1 fruit fly cellular context compared by ENCODE assay signal in the genomic region with DNA sequence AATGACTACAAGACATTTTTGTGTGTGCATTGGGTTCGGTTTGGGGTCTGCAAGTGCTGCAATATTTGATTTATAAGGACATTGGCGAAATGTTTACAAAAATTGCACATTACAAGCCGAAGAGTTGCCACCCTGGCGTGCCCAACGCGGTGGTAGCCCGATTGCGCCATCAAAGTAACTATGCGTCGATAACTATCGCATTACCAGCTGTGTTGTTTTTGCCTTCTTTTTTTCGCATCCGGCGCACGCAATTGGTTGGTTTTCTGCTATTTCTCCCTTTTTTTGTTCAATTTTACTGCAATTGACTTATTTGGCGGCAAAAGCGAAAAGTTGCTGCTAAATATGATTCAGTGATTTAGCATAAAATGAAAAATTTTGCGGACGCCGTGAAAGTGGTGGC.
TF ChIP-seq lines count a peak whose summit lies in the region.

A gene (plus strand): TSS at position 220 of the 400 bp plus-strand sequence.

TF ChIP-seq in whole organism, embryonic, 481 proteins besides CTCF, POLR2A, EP300 and RAD21 (continued from another document and continues in another):
- TF ChIP-seq CG17829 (tag; optimal IDR thresholded peaks at IDR 0.05; lab: Kevin White, UChicago) (peak; percentile 24), pfk (GFP tag; optimal IDR thresholded peaks at IDR 0.05; lab: Kevin White, UChicago) (peak; percentile 63), nau (GFP tag; optimal IDR thresholded peaks at IDR 0.05; lab: Kevin White, UChicago) (peak; percentile 53), Stat92E (GFP tag; optimal IDR thresholded peaks at IDR 0.05; lab: Kevin White, UChicago) (no peak), Opbp (GFP tag; IDR thresholded peaks at IDR 0.05; lab: Robert Waterston, UW; ENCODE audit: partially characterized antibody) (peak; percentile 78), her (GFP tag; optimal IDR thresholded peaks at IDR 0.05; lab: Kevin White, UChicago) (peak; percentile 63), CG8290 (GFP tag; optimal IDR thresholded peaks at IDR 0.05; lab: Kevin White, UChicago) (peak; percentile 15), CG8290 (tag; optimal IDR thresholded peaks at IDR 0.05; lab: Kevin White, UChicago) (peak in 1 of 2 experiments; percentile 88), hkb (optimal IDR thresholded peaks at IDR 0.05; lab: Kevin White, UChicago) (peak; percentile 36), hkb (GFP tag; IDR thresholded peaks at IDR 0.05; lab: Robert Waterston, UW) (peak; percentile 71), CG8765 (GFP tag; IDR thresholded peaks at IDR 0.05; lab: Robert Waterston, UW) (no peak; the same call in 1 of the 2 replicates), CG31441 (GFP tag; IDR thresholded peaks at IDR 0.05; lab: Robert Waterston, UW) (0 out of 2 replicates have a peak, but pooled peaks have one; percentile 27), CG34422 (GFP tag; IDR thresholded peaks at IDR 0.05; lab: Robert Waterston, UW) (peak; percentile 86), nom (GFP tag; optimal IDR thresholded peaks at IDR 0.05; lab: Kevin White, UChicago) (peak; percentile 73), GATAe (GFP tag; conservative IDR thresholded peaks at IDR 0.05; lab: Robert Waterston, UW) (no peak), Meics (GFP tag; optimal IDR thresholded peaks at IDR 0.05; lab: Kevin White, UChicago) (peak; percentile 85), CG33213 (GFP tag; optimal IDR thresholded peaks at IDR 0.05; lab: Kevin White, UChicago) (peak; percentile 66), Dbx (GFP tag; IDR thresholded peaks at IDR 0.05; lab: Robert Waterston, UW) (peak; percentile 68), CG12104 (GFP tag; optimal IDR thresholded peaks at IDR 0.05; lab: Kevin White, UChicago) (no peak), ERR (GFP tag; optimal IDR thresholded peaks at IDR 0.05; lab: Kevin White, UChicago) (peak; percentile 19), sob (GFP tag; IDR thresholded peaks at IDR 0.05; lab: Robert Waterston, UW) (peak; percentile 80), CG14965 (GFP tag; optimal IDR thresholded peaks at IDR 0.05; lab: Kevin White, UChicago; ENCODE audit: borderline replicate concordance) (no peak), Dll (GFP tag; IDR thresholded peaks at IDR 0.05; lab: Robert Waterston, UW; ENCODE audit: partially characterized antibody) (peak; percentile 70), CG4617 (GFP tag; optimal IDR thresholded peaks at IDR 0.05; lab: Kevin White, UChicago; ENCODE audit: borderline replicate concordance) (peak; percentile 37), Hsf (GFP tag; optimal IDR thresholded peaks at IDR 0.05; lab: Kevin White, UChicago) (peak; percentile 70), Ada2b (GFP tag; IDR thresholded peaks at IDR 0.05; lab: Robert Waterston, UW) (peak; percentile 47; the same call in 1 of the 2 replicates), Atf6 (GFP tag; IDR thresholded peaks at IDR 0.05; lab: Robert Waterston, UW) (peak; percentile 64), CG2129 (GFP tag; IDR thresholded peaks at IDR 0.05; lab: Robert Waterston, UW; ENCODE audit: partially characterized antibody) (peak; percentile 32), Asciz (GFP tag; optimal IDR thresholded peaks at IDR 0.05; lab: Kevin White, UChicago) (peak; percentile 39), unpg (GFP tag; optimal IDR thresholded peaks at IDR 0.05; lab: Kevin White, UChicago) (peak; percentile 51), ttk (GFP tag; IDR thresholded peaks at IDR 0.05; lab: Robert Waterston, UW) (0 out of 2 replicates have a peak, but pooled peaks have one; percentile 40), bowl (GFP tag; IDR thresholded peaks at IDR 0.05; lab: Robert Waterston, UW) (no peak), ems (GFP tag; optimal IDR thresholded peaks at IDR 0.05; lab: Kevin White, UChicago) (peak; percentile 41), Usf (GFP tag; optimal IDR thresholded peaks at IDR 0.05; lab: Kevin White, UChicago) (no peak), fd64A (GFP tag; optimal IDR thresholded peaks at IDR 0.05; lab: Kevin White, UChicago) (peak; percentile 33), MTF-1 (GFP tag; optimal IDR thresholded peaks at IDR 0.05; lab: Kevin White, UChicago; ENCODE audit: borderline replicate concordance) (peak; percentile 65), D19B (GFP tag; optimal IDR thresholded peaks at IDR 0.05; lab: Kevin White, UChicago) (peak; percentile 39), Ptx1 (GFP tag; IDR thresholded peaks at IDR 0.05; lab: Robert Waterston, UW) (peak; percentile 53), da (GFP tag; optimal IDR thresholded peaks at IDR 0.05; lab: Kevin White, UChicago) (peak; percentile 48), CG2889 (GFP tag; IDR thresholded peaks at IDR 0.05; lab: Robert Waterston, UW) (peak; percentile 53; the same call in 1 of the 3 replicates), CG15514 (GFP tag; optimal IDR thresholded peaks at IDR 0.05; lab: Kevin White, UChicago) (peak; percentile 79), HmgZ (tag; optimal IDR thresholded peaks at IDR 0.05; lab: Kevin White, UChicago) (peak; percentile 62), Ssrp (tag; optimal IDR thresholded peaks at IDR 0.05; lab: Kevin White, UChicago) (no peak), abd-A (tag; optimal IDR thresholded peaks at IDR 0.05; lab: Kevin White, UChicago) (no peak), al (GFP tag; IDR thresholded peaks at IDR 0.05; lab: Robert Waterston, UW) (peak; percentile 38; the same call in 1 of the 2 replicates), CG1602 (GFP tag; optimal IDR thresholded peaks at IDR 0.05; lab: Kevin White, UChicago) (no peak), maf-S (GFP tag; optimal IDR thresholded peaks at IDR 0.05; lab: Kevin White, UChicago) (peak; percentile 30), BtbVII (GFP tag; optimal IDR thresholded peaks at IDR 0.05; lab: Kevin White, UChicago) (peak; percentile 61), en (GFP tag; optimal IDR thresholded peaks at IDR 0.05; lab: Kevin White, UChicago) (no peak), ash1 (GFP tag; optimal IDR thresholded peaks at IDR 0.05; lab: Kevin White, UChicago) (peak; percentile 59), dm (GFP tag; optimal IDR thresholded peaks at IDR 0.05; lab: Kevin White, UChicago) (peak; percentile 80), ap (GFP tag; IDR thresholded peaks at IDR 0.05; lab: Robert Waterston, UW) (no peak; the same call in 1 of the 2 replicates), NfI (GFP tag; optimal IDR thresholded peaks at IDR 0.05; lab: Kevin White, UChicago) (peak; percentile 85), tll (GFP tag; optimal IDR thresholded peaks at IDR 0.05; lab: Kevin White, UChicago) (no peak), CG3726 (GFP tag; IDR thresholded peaks at IDR 0.05; lab: Robert Waterston, UW) (no peak), sr (GFP tag; IDR thresholded peaks at IDR 0.05; lab: Robert Waterston, UW) (peak; percentile 67), klu (GFP tag; IDR thresholded peaks at IDR 0.05; lab: Robert Waterston, UW) (peak; percentile 23; the same call in 1 of the 2 replicates), CG1024 (GFP tag; IDR thresholded peaks at IDR 0.05; lab: Robert Waterston, UW) (no peak), Blimp-1 (GFP tag; optimal IDR thresholded peaks at IDR 0.05; lab: Kevin White, UChicago) (no peak), br (optimal IDR thresholded peaks at IDR 0.05; lab: Kevin White, UChicago) (no peak), inv (GFP tag; IDR thresholded peaks at IDR 0.05; lab: Robert Waterston, UW; ENCODE audit: partially characterized antibody) (peak; percentile 67), CG11085 (GFP tag; IDR thresholded peaks at IDR 0.05; lab: Robert Waterston, UW) (peak; percentile 68), vvl (GFP tag; IDR thresholded peaks at IDR 0.05; lab: Robert Waterston, UW) (peak; percentile 79), Sry-β (GFP tag; optimal IDR thresholded peaks at IDR 0.05; lab: Kevin White, UChicago) (no peak), Trl (optimal IDR thresholded peaks at IDR 0.05; lab: Kevin White, UChicago) (no peak), Trl (GFP tag; optimal IDR thresholded peaks at IDR 0.05; lab: Kevin White, UChicago) (peak; percentile 69), z (GFP tag; IDR thresholded peaks at IDR 0.05; lab: Robert Waterston, UW) (no peak), org-1 (GFP tag; optimal IDR thresholded peaks at IDR 0.05; lab: Kevin White, UChicago) (no peak), caup (GFP tag; optimal IDR thresholded peaks at IDR 0.05; lab: Kevin White, UChicago; ENCODE audit: severe bottlenecking) (peak; percentile 88), scrt (GFP tag; optimal IDR thresholded peaks at IDR 0.05; lab: Kevin White, UChicago) (peak; percentile 51), CG34376 (GFP tag; optimal IDR thresholded peaks at IDR 0.05; lab: Kevin White, UChicago) (peak; percentile 79), sug (tag; optimal IDR thresholded peaks at IDR 0.05; lab: Kevin White, UChicago) (peak; percentile 65), kay (GFP tag; optimal IDR thresholded peaks at IDR 0.05; lab: Kevin White, UChicago) (no peak), Dip2 (GFP tag; IDR thresholded peaks at IDR 0.05; lab: Robert Waterston, UW) (no peak), CG3838 (GFP tag; optimal IDR thresholded peaks at IDR 0.05; lab: Kevin White, UChicago) (no peak), hbn (GFP tag; IDR thresholded peaks at IDR 0.05; lab: Robert Waterston, UW; ENCODE audit: partially characterized antibody) (peak; percentile 66), Nf-YB (GFP tag; optimal IDR thresholded peaks at IDR 0.05; lab: Kevin White, UChicago) (peak; percentile 58), H2.0 (GFP tag; IDR thresholded peaks at IDR 0.05; lab: Robert Waterston, UW) (peak; percentile 52; the same call in 1 of the 2 replicates), cwo (GFP tag; optimal IDR thresholded peaks at IDR 0.05; lab: Kevin White, UChicago) (peak; percentile 35), CG1832 (GFP tag; optimal IDR thresholded peaks at IDR 0.05; lab: Kevin White, UChicago) (no peak), CG7357 (GFP tag; IDR thresholded peaks at IDR 0.05; lab: Robert Waterston, UW) (peak; percentile 25; the same call in 1 of the 3 replicates), MBD-R2 (GFP tag; IDR thresholded peaks at IDR 0.05; lab: Robert Waterston, UW) (peak; percentile 76), Doc3 (GFP tag; IDR thresholded peaks at IDR 0.05; lab: Robert Waterston, UW; ENCODE audit: partially characterized antibody) (peak; percentile 38; the same call in 1 of the 3 replicates), E2f2 (GFP tag; IDR thresholded peaks at IDR 0.05; lab: Robert Waterston, UW) (peak; percentile 60), pho (GFP tag; optimal IDR thresholded peaks at IDR 0.05; lab: Kevin White, UChicago) (peak; percentile 53), CG18262 (tag; optimal IDR thresholded peaks at IDR 0.05; lab: Kevin White, UChicago) (peak; percentile 22), luna (GFP tag; optimal IDR thresholded peaks at IDR 0.05; lab: Kevin White, UChicago) (peak; percentile 8), CG7963 (GFP tag; IDR thresholded peaks at IDR 0.05; lab: Robert Waterston, UW; ENCODE audit: partially characterized antibody) (0 out of 3 replicates have a peak, but pooled peaks have one; percentile 43), run (tag; optimal IDR thresholded peaks at IDR 0.05; lab: Kevin White, UChicago) (no peak), CG2678 (tag; optimal IDR thresholded peaks at IDR 0.05; lab: Kevin White, UChicago) (peak; percentile 31), Neu2 (GFP tag; optimal IDR thresholded peaks at IDR 0.05; lab: Kevin White, UChicago; ENCODE audit: borderline replicate concordance) (no peak), CG12299 (tag; optimal IDR thresholded peaks at IDR 0.05; lab: Kevin White, UChicago) (peak; percentile 38), CG10654 (GFP tag; optimal IDR thresholded peaks at IDR 0.05; lab: Kevin White, UChicago) (peak; percentile 29), tup (GFP tag; optimal IDR thresholded peaks at IDR 0.05; lab: Kevin White, UChicago) (no peak), dpn (GFP tag; optimal IDR thresholded peaks at IDR 0.05; lab: Kevin White, UChicago) (peak; percentile 15 to 55), twi (tag; optimal IDR thresholded peaks at IDR 0.05; lab: Kevin White, UChicago) (no peak), CG9437 (GFP tag; optimal IDR thresholded peaks at IDR 0.05; lab: Kevin White, UChicago) (peak; percentile 28), CG2199 (GFP tag; IDR thresholded peaks at IDR 0.05; lab: Robert Waterston, UW) (no peak), E2f1 (GFP tag; IDR thresholded peaks at IDR 0.05; lab: Robert Waterston, UW) (peak; percentile 36; the same call in 1 of the 2 replicates), Antp (GFP tag; optimal IDR thresholded peaks at IDR 0.05; lab: Kevin White, UChicago) (peak; percentile 54), ab (GFP tag; optimal IDR thresholded peaks at IDR 0.05; lab: Kevin White, UChicago) (peak; percentile 3), rib (GFP tag; IDR thresholded peaks at IDR 0.05; lab: Robert Waterston, UW) (peak; percentile 78), aop (GFP tag; IDR thresholded peaks at IDR 0.05; lab: Robert Waterston, UW) (no peak), Taf1 (GFP tag; IDR thresholded peaks at IDR 0.05; lab: Robert Waterston, UW) (no peak), onecut (GFP tag; IDR thresholded peaks at IDR 0.05; lab: Robert Waterston, UW) (peak; percentile 69), Myb (GFP tag; optimal IDR thresholded peaks at IDR 0.05; lab: Kevin White, UChicago) (peak; percentile 48), salm (tag; optimal IDR thresholded peaks at IDR 0.05; lab: Kevin White, UChicago) (no peak), Hr3 (GFP tag; optimal IDR thresholded peaks at IDR 0.05; lab: Kevin White, UChicago) (no peak), CG18619 (GFP tag; optimal IDR thresholded peaks at IDR 0.05; lab: Kevin White, UChicago) (peak; percentile 57), sim (GFP tag; IDR thresholded peaks at IDR 0.05; lab: Robert Waterston, UW) (peak; percentile 42; the same call in 1 of the 2 replicates), CG31388 (GFP tag; optimal IDR thresholded peaks at IDR 0.05; lab: Kevin White, UChicago) (no peak), Mes4 (GFP tag; optimal IDR thresholded peaks at IDR 0.05; lab: Kevin White, UChicago) (peak; percentile 80), Tbp (GFP tag; optimal IDR thresholded peaks at IDR 0.05; lab: Kevin White, UChicago) (no peak), Awh (GFP tag; IDR thresholded peaks at IDR 0.05; lab: Robert Waterston, UW) (no peak), chn (GFP tag; optimal IDR thresholded peaks at IDR 0.05; lab: Kevin White, UChicago) (peak; percentile 45), MESR4 (GFP tag; optimal IDR thresholded peaks at IDR 0.05; lab: Kevin White, UChicago) (peak; percentile 49), CG11247 (GFP tag; IDR thresholded peaks at IDR 0.05; lab: Robert Waterston, UW) (peak; percentile 73), Bgb (GFP tag; IDR thresholded peaks at IDR 0.05; lab: Robert Waterston, UW; ENCODE audit: partially characterized antibody) (peak; percentile 69), CG18476 (GFP tag; optimal IDR thresholded peaks at IDR 0.05; lab: Kevin White, UChicago) (peak; percentile 18), Fer2 (tag; optimal IDR thresholded peaks at IDR 0.05; lab: Kevin White, UChicago) (peak; percentile 38), CG30403 (GFP tag; optimal IDR thresholded peaks at IDR 0.05; lab: Kevin White, UChicago) (peak; percentile 48), nerfin-2 (GFP tag; IDR thresholded peaks at IDR 0.05; lab: Robert Waterston, UW; ENCODE audit: partially characterized antibody) (0 out of 2 replicates have a peak, but pooled peaks have one; percentile 38), jigr1 (GFP tag; IDR thresholded peaks at IDR 0.05; lab: Robert Waterston, UW) (no peak)
